Worm (Caenorhabditis elegans) whole organism, young adult: ENCODE data around the gene ttx-1.
A peak's percentile ranks its signal among the peaks of the same experiment; 100 is the strongest.

Source experiments
- B0019.2 ChIP-seq: fragments of 200-800 bp; sonication (Bioruptor generic); conservative IDR thresholded peaks from 2 replicates; pipeline ENCODE4 v1.3.6; 2022; ENCODE audit warnings: missing genetic modification reagents, missing genetic modification characterization, missing compliant biosample characterization
- B0261.1 ChIP-seq: sonication (generic microtip); optimal IDR thresholded peaks from 2 replicates; lab custom pipeline; 2016; ENCODE audit warnings: mild to moderate bottlenecking, missing genetic modification characterization, moderate library complexity, missing compliant biosample characterization
- F33H1.4 ChIP-seq: fragments of 200-800 bp; sonication (Bioruptor generic); IDR thresholded peaks from 2 replicates; pipeline ENCODE4 v1.3.6; 2022; ENCODE audit warnings: missing genetic modification reagents, missing genetic modification characterization, missing compliant biosample characterization
- Y56A3A.18 ChIP-seq: fragments of 200-800 bp; sonication (Bioruptor generic); IDR thresholded peaks from 2 replicates; pipeline ENCODE4 v1.3.6; 2022; ENCODE audit warnings: missing genetic modification reagents, missing genetic modification characterization, missing compliant biosample characterization
- Y67H2A.10 ChIP-seq: fragments of 200-800 bp; sonication (Bioruptor generic); conservative IDR thresholded peaks from 2 replicates; pipeline ENCODE4 v1.3.6; 2022; ENCODE audit warnings: missing genetic modification reagents, missing genetic modification characterization, missing compliant biosample characterization
- Y79H2A.3 ChIP-seq: fragments of 200-800 bp; sonication (Bioruptor generic); conservative IDR thresholded peaks from 2 replicates; pipeline ENCODE4 v1.3.6; 2022; ENCODE audit warnings: missing genetic modification reagents, missing genetic modification characterization, missing compliant biosample characterization
- ZK185.1 ChIP-seq: sonication (generic microtip); optimal IDR thresholded peaks from 2 replicates; lab custom pipeline; 2016; ENCODE audit warnings: mild to moderate bottlenecking, missing genetic modification characterization, missing compliant biosample characterization; ENCODE audit not compliant: poor library complexity, severe bottlenecking
- akir-1 ChIP-seq: fragments of 200-800 bp; sonication (Bioruptor generic); optimal IDR thresholded peaks from 2 replicates; lab custom pipeline; 2018; ENCODE audit warnings: mild to moderate bottlenecking, missing genetic modification characterization, moderate library complexity, missing compliant biosample characterization
- aptf-2 ChIP-seq: fragments of 200-800 bp; sonication (Bioruptor generic); conservative IDR thresholded peaks from 2 replicates; pipeline ENCODE4 v1.3.6; 2022; ENCODE audit warnings: missing genetic modification reagents, missing genetic modification characterization, missing compliant biosample characterization
- bed-2 ChIP-seq: fragments of 200-800 bp; sonication (Bioruptor generic); IDR thresholded peaks from 2 replicates; pipeline ENCODE4 v1.3.6; 2022; ENCODE audit warnings: missing genetic modification reagents, missing genetic modification characterization, missing compliant biosample characterization
- ccch-3 ChIP-seq: fragments of 200-800 bp; sonication (Bioruptor generic); optimal IDR thresholded peaks from 2 replicates; lab custom pipeline; 2018; ENCODE audit warnings: mild to moderate bottlenecking, missing genetic modification characterization, missing compliant biosample characterization
- dpff-1 ChIP-seq: sonication (generic microtip); optimal IDR thresholded peaks from 2 replicates; lab custom pipeline; 2017; ENCODE audit warnings: mild to moderate bottlenecking, missing genetic modification characterization, missing compliant biosample characterization
- egl-18 ChIP-seq: fragments of 200-800 bp; sonication (Bioruptor generic); IDR thresholded peaks from 2 replicates; pipeline ENCODE4 v1.3.6; 2022; ENCODE audit warnings: missing genetic modification reagents, missing genetic modification characterization, missing compliant biosample characterization
- ekl-4 ChIP-seq: fragments of 200-800 bp; sonication (Bioruptor generic); IDR thresholded peaks from 2 replicates; pipeline ENCODE4 v1.3.6; 2022; ENCODE audit warnings: missing genetic modification reagents, missing genetic modification characterization, missing compliant biosample characterization
- him-1 ChIP-seq: sonication (generic microtip); optimal IDR thresholded peaks from 2 replicates; lab custom pipeline; 2016; ENCODE audit warnings: missing genotype, missing genetic modification reagents, missing genetic modification characterization, missing compliant biosample characterization
- hlh-12 ChIP-seq: sonication (generic microtip); optimal IDR thresholded peaks from 2 replicates; lab custom pipeline; 2016; ENCODE audit warnings: missing genetic modification characterization, missing compliant biosample characterization
- hrde-1 ChIP-seq: sonication (generic microtip); optimal IDR thresholded peaks from 2 replicates; lab custom pipeline; 2016; ENCODE audit warnings: missing genetic modification characterization, mild to moderate bottlenecking, missing compliant biosample characterization, moderate library complexity, missing genotype, missing genetic modification reagents, borderline replicate concordance
- let-526 ChIP-seq: fragments of 200-800 bp; sonication (Bioruptor generic); IDR thresholded peaks from 2 replicates; pipeline ENCODE4 v1.3.6; 2022; ENCODE audit warnings: missing genetic modification reagents, missing genetic modification characterization, missing compliant biosample characterization
- lin-26 ChIP-seq: fragments of 200-800 bp; sonication (Bioruptor generic); IDR thresholded peaks from 2 replicates; pipeline ENCODE4 v1.3.6; 2022; ENCODE audit warnings: missing genetic modification reagents, missing genetic modification characterization, missing compliant biosample characterization
- lin-35 ChIP-seq, 3 experiments: fragments of 150-350 bp in 2 of 3; sonication (generic microtip) in 1 of 3; optimal IDR thresholded peaks; 2 replicates each; lab custom pipeline; 2014 to 2018; ENCODE audit warnings: missing biosample characterization in 3 of 3, missing genetic modification characterization in 3 of 3, missing genetic modification reagents in 3 of 3
- lsy-27 ChIP-seq: sonication (generic microtip); optimal IDR thresholded peaks from 2 replicates; lab custom pipeline; 2017; ENCODE audit warnings: missing genetic modification characterization, mild to moderate bottlenecking, missing compliant biosample characterization, antibody characterized with exemption, missing genotype, borderline replicate concordance; ENCODE audit not compliant: insufficient read depth
- madf-6 ChIP-seq: fragments of 200-800 bp; sonication (Bioruptor generic); IDR thresholded peaks from 2 replicates; pipeline ENCODE4 v1.3.6; 2022; ENCODE audit warnings: missing genetic modification reagents, missing genetic modification characterization, missing compliant biosample characterization
- mel-28 ChIP-seq: sonication (generic microtip); optimal IDR thresholded peaks from 2 replicates; lab custom pipeline; 2016; ENCODE audit warnings: borderline replicate concordance, mild to moderate bottlenecking, missing genetic modification characterization, missing compliant biosample characterization
- nfya-1 ChIP-seq: sonication (generic microtip); optimal IDR thresholded peaks from 2 replicates; lab custom pipeline; 2017; ENCODE audit warnings: antibody characterized with exemption, missing compliant biosample characterization, missing genetic modification characterization, borderline replicate concordance; ENCODE audit not compliant: insufficient read depth
- nfya-2 ChIP-seq: fragments of 200-800 bp; sonication (Bioruptor generic); IDR thresholded peaks from 2 replicates; pipeline ENCODE4 v1.3.6; 2022; ENCODE audit warnings: missing genetic modification reagents, missing genetic modification characterization, missing compliant biosample characterization
- nhr-120 ChIP-seq: fragments of 200-800 bp; sonication (Bioruptor generic); IDR thresholded peaks from 2 replicates; pipeline ENCODE4 v1.3.6; 2022; ENCODE audit warnings: missing genetic modification characterization, missing compliant biosample characterization
- nhr-80 ChIP-seq: sonication (generic microtip); optimal IDR thresholded peaks from 2 replicates; lab custom pipeline; 2016; ENCODE audit warnings: missing genetic modification characterization, missing compliant biosample characterization
- rcor-1 ChIP-seq: fragments of 200-800 bp; sonication (Bioruptor generic); IDR thresholded peaks from 2 replicates; pipeline ENCODE4 v1.3.6; 2022; ENCODE audit warnings: missing genetic modification reagents, missing genetic modification characterization, missing compliant biosample characterization
- sea-2 ChIP-seq: fragments of 200-800 bp; sonication (Bioruptor generic); IDR thresholded peaks from 2 replicates; pipeline ENCODE4 v1.3.6; 2022; ENCODE audit warnings: missing genetic modification characterization, missing compliant biosample characterization
- snpc-1.1 ChIP-seq: sonication (generic microtip); optimal IDR thresholded peaks from 2 replicates; lab custom pipeline; 2017; ENCODE audit warnings: missing genetic modification characterization, mild to moderate bottlenecking, missing compliant biosample characterization, antibody characterized with exemption, moderate library complexity, missing genotype, missing genetic modification reagents; ENCODE audit not compliant: insufficient read depth
- snpc-4 ChIP-seq, 5 experiments: fragments of 150-350 bp in 1 of 5; sonication (generic microtip) in 4 of 5; optimal IDR thresholded peaks; 2 replicates each; lab custom pipeline; 2014 to 2018; ENCODE audit warnings: missing genetic modification characterization in 5 of 5, missing biosample characterization in 3 of 5, antibody characterized with exemption in 2 of 5, mild to moderate bottlenecking in 2 of 5, missing compliant biosample characterization in 2 of 5, missing genotype in 2 of 5, moderate library complexity in 2 of 5, missing genetic modification reagents in 1 of 5
- tlf-1 ChIP-seq: fragments of 200-800 bp; sonication (Bioruptor generic); optimal IDR thresholded peaks from 2 replicates; lab custom pipeline; 2018; ENCODE audit warnings: mild to moderate bottlenecking, missing genetic modification characterization, missing compliant biosample characterization
- unc-130 ChIP-seq: sonication (generic microtip); optimal IDR thresholded peaks from 2 replicates; lab custom pipeline; 2016; ENCODE audit warnings: missing genetic modification reagents, missing genetic modification characterization, missing compliant biosample characterization
- unc-62 ChIP-seq: fragments of 150-350 bp; optimal IDR thresholded peaks from 2 replicates; lab custom pipeline; 2014; ENCODE audit warnings: missing biosample characterization, missing genetic modification reagents, missing genetic modification characterization
- ztf-25 ChIP-seq: fragments of 200-800 bp; sonication (Bioruptor generic); IDR thresholded peaks from 2 replicates; pipeline ENCODE4 v1.3.6; 2022; ENCODE audit warnings: missing genetic modification reagents, missing genetic modification characterization, missing compliant biosample characterization
- ztf-26 ChIP-seq: sonication (generic microtip); optimal IDR thresholded peaks from 2 replicates; lab custom pipeline; 2017; ENCODE audit warnings: missing genetic modification characterization, missing compliant biosample characterization
- ztf-28 ChIP-seq: fragments of 200-800 bp; sonication (Bioruptor generic); IDR thresholded peaks from 2 replicates; pipeline ENCODE4 v1.3.6; 2022; ENCODE audit warnings: missing genetic modification reagents, missing genetic modification characterization, missing compliant biosample characterization
- ztf-6 ChIP-seq: fragments of 200-800 bp; sonication (Bioruptor generic); IDR thresholded peaks from 2 replicates; pipeline ENCODE4 v1.3.6; 2022; ENCODE audit warnings: missing genetic modification reagents, missing genetic modification characterization, missing compliant biosample characterization

ttx-1 gene

DNA sequence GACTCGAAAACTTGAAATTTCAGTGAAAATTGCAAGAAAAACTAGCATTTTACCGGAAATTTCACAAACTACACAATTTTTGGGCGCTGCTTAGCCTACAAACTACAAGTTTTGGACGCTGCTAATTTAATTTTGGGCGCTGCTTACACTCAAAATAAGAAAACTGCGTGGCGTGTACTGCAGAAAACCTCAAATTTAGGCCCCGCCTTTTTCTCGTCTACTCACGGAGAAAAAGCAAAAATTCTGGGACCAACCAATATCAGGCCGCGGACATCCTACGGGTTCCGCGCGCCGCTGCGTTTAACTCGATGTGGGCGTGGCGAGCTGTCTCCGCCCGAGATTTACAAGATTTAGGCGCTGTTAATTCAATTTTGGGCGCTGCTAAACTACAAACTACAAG lies 24.4 kb upstream of the ttx-1 start (continued):
- TF ChIP-seq snpc-1.1 (tag; lab: Kevin White, UChicago) (peak; percentile 91), ztf-28 (peak; percentile 60; the same call in 1 of the 2 replicates), snpc-4 (GFP tag; optimal IDR thresholded peaks at IDR 0.05; lab: Kevin White, UChicago) (peak; percentile 88), snpc-4 (tag; optimal IDR thresholded peaks at IDR 0.05; lab: Kevin White, UChicago) (peak; percentile 56 to 95 (median 90)), bed-2 (GFP tag; lab: Robert Waterston, UW) (0 out of 2 replicates have a peak, but pooled peaks have one; percentile 8), rcor-1 (GFP tag; lab: Robert Waterston, UW) (peak; percentile 63)

DNA sequence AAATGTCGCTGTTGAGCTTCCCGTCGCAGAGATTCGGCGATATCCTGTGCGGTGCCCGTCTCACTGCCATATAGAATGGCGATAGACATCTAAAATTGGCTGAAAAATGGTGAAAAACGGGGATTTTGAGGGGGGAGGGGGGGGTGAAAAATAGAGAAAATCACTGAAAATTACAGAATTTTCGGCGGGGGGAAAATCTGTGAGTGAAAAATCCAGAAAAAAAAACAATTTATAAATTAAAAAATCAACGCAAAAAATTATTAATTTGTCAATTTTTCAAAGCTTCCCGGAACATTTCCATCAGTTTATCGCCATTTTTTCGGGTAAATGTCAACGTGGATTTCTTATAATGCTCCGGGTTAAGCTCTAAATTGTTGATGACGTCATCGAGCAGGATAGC lies 23.7 kb upstream of the ttx-1 start, which contains the start of gene fre-1:
fre-1 (minus strand) TSS at position 101 of the 400 bp plus-strand sequence.
- TF ChIP-seq let-526 (GFP tag; lab: Robert Waterston, UW) (no peak), nfya-1 (tag; lab: Kevin White, UChicago) (no peak), ekl-4 (GFP tag; lab: Robert Waterston, UW) (no peak), lin-26 (GFP tag; lab: Robert Waterston, UW) (no peak), mel-28 (tag; lab: Kevin White, UChicago) (no peak), tlf-1 (GFP tag; lab: Kevin White, UChicago) (no peak), bed-2 (GFP tag; lab: Robert Waterston, UW) (no peak), egl-18 (GFP tag; lab: Robert Waterston, UW) (no peak), ztf-6 (GFP tag; lab: Robert Waterston, UW) (no peak), him-1 (tag; lab: Kevin White, UChicago) (no peak), Y67H2A.10 (GFP tag; lab: Robert Waterston, UW) (no peak), Y79H2A.3 (GFP tag; lab: Robert Waterston, UW) (no peak)
- TF ChIP-seq, all 124 proteins: peak for 0

DNA sequence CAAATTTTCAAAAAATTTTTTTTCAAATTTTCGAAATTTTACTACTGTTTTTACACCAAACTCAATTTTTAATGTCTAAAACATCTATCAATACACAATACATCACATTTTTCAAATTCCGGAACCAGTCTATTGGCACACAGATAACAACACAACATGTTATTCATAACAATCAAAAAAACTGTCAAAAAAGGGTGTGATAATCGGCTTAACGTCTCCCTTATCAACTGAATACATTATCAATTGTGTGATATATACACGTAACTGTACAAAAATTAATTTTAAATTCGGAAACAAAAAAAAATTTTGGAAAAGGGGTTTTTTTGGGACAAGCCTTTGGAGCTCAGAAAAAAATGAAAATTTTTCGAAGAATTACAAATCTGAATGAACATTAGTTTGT lies 10.4 kb upstream of the ttx-1 start:
- TF ChIP-seq dpff-1, result no peak
- peak; percentile 24 for TF ChIP-seq nhr-80
- TF ChIP-seq unc-62 (GFP tag; lab: Kevin White, UChicago), result peak; percentile 73

ce11 chrV:20068389-20068788 lies 4.4 kb upstream of the ttx-1 start:
- no peak for TF ChIP-seq F33H1.4 (GFP tag; lab: Robert Waterston, UW)
- TF ChIP-seq ztf-25 (GFP tag; lab: Robert Waterston, UW), result no peak
- TF ChIP-seq bed-2 (GFP tag; lab: Robert Waterston, UW), result no peak
- no peak for TF ChIP-seq ccch-3 (GFP tag; lab: Kevin White, UChicago)
- TF ChIP-seq akir-1, result no peak

DNA sequence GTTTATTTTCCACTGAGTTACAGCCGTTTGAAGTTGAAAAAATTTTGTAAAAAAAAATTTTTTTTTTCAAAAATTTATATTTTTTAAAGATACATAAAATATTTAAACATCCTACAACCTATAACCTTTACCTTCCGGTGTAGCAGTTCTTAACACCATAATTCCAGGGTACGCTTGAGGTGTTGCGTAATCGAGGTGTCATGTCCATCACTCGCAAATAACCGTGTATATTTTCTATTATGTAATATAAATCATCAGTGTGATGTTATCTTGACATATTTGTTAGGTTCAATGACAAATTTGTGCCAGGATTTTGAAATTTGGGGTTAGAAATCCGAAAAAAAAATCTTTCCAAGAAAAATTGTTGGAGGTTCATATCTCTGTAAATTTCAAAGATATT lies 3.1 kb upstream of the ttx-1 start:
- TF ChIP-seq F33H1.4 (GFP tag; lab: Robert Waterston, UW) (no peak), madf-6 (GFP tag; lab: Robert Waterston, UW) (no peak), B0261.1 (tag; lab: Kevin White, UChicago) (no peak), hrde-1 (tag; lab: Kevin White, UChicago) (no peak), ztf-25 (GFP tag; lab: Robert Waterston, UW) (no peak), hlh-12 (no peak)
- TF ChIP-seq, all 124 proteins: peak for 0

DNA sequence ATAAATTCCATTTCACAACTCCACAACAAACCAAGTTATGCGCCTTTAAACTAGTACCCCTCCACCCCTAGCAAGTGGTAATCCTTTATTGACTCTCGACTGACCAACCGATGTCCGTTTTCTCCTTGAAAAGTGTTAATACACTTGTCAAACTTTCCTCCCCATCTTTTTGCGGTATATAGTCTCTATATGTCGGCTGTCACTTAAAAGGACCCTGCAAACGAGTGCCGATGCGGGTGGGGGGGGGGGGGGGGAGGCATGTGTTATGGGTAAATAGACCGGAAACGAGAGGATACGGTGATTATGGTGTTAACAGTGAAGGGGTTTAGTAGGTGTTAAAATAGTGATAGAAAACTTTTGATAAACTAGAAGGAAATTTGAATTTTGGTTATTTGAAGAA lies 1.1 kb upstream of the ttx-1 start:
- TF ChIP-seq Y56A3A.18 (GFP tag; lab: Robert Waterston, UW) (no peak), aptf-2 (GFP tag; lab: Robert Waterston, UW) (no peak), ztf-26 (no peak), nfya-2 (GFP tag; lab: Robert Waterston, UW) (no peak), lin-35 (GFP tag; optimal IDR thresholded peaks at IDR 0.05; lab: Kevin White, UChicago) (no peak), B0019.2 (no peak), ZK185.1 (tag; lab: Kevin White, UChicago) (no peak), sea-2 (GFP tag; lab: Robert Waterston, UW) (no peak), nhr-120 (no peak), bed-2 (GFP tag; lab: Robert Waterston, UW) (no peak), lsy-27 (no peak), nfya-1 (tag; lab: Kevin White, UChicago) (no peak), unc-130 (GFP tag; lab: Kevin White, UChicago) (no peak)
